Worm (Caenorhabditis elegans): ENCODE measurements around the gene fipr-1.

ce11 chrV:12369437-12369836 is 7.9 kb upstream of the fipr-1 start, which contains the start of gene gcy-13:
- TF ChIP-seq cog-1 (tag; optimal IDR thresholded peaks at IDR 0.05): no peak
- no peak for TF ChIP-seq med-1 (GFP tag; optimal IDR thresholded peaks at IDR 0.05; ENCODE audit: insufficient read depth)

Measured in whole organism, midembryonic.